Worm (Caenorhabditis elegans) whole organism, late embryonic: ENCODE results near the gene C29E4.12.

Experiments
- C08G9.2 ChIP-seq: sonication (generic microtip); optimal IDR thresholded peaks from 2 replicates; lab custom pipeline; 2016; ENCODE audit warnings: mild to moderate bottlenecking, missing genetic modification characterization, moderate library complexity, missing compliant biosample characterization
- C38D4.7 ChIP-seq: fragments of 200-800 bp; sonication (Bioruptor generic); optimal IDR thresholded peaks from 2 replicates; lab custom pipeline; 2018; ENCODE audit warnings: mild to moderate bottlenecking, missing genetic modification characterization, moderate library complexity, missing compliant biosample characterization
- F13H6.1 ChIP-seq: sonication (generic microtip); optimal IDR thresholded peaks from 2 replicates; lab custom pipeline; 2016; ENCODE audit warnings: missing genetic modification characterization, missing compliant biosample characterization
- ahr-1 ChIP-seq: sonication (generic microtip); optimal IDR thresholded peaks from 2 replicates; lab custom pipeline; 2016; ENCODE audit warnings: missing genetic modification characterization, missing compliant biosample characterization
- ama-1 ChIP-seq: fragments of 150-350 bp; optimal IDR thresholded peaks from 2 replicates; lab custom pipeline; 2014
- ceh-14 ChIP-seq: sonication (generic microtip); optimal IDR thresholded peaks from 2 replicates; lab custom pipeline; 2016; ENCODE audit warnings: missing genotype, missing genetic modification characterization, missing compliant biosample characterization
- ceh-18 ChIP-seq: sonication (generic microtip); optimal IDR thresholded peaks from 2 replicates; lab custom pipeline; 2016; ENCODE audit warnings: missing genetic modification characterization, missing compliant biosample characterization
- ceh-19 ChIP-seq: fragments of 200-800 bp; sonication (Bioruptor generic); optimal IDR thresholded peaks from 2 replicates; lab custom pipeline; 2018; ENCODE audit warnings: mild to moderate bottlenecking, missing genetic modification characterization, missing compliant biosample characterization
- ceh-2 ChIP-seq: sonication (generic microtip); optimal IDR thresholded peaks from 2 replicates; lab custom pipeline; 2016; ENCODE audit warnings: missing genotype, missing genetic modification characterization, missing compliant biosample characterization
- ceh-22 ChIP-seq: sonication (generic microtip); optimal IDR thresholded peaks from 2 replicates; lab custom pipeline; 2017; ENCODE audit warnings: missing biosample characterization, missing genetic modification characterization
- ceh-34 ChIP-seq: sonication (generic microtip); optimal IDR thresholded peaks from 2 replicates; lab custom pipeline; 2016; ENCODE audit warnings: mild to moderate bottlenecking, missing genetic modification characterization, missing compliant biosample characterization
- dmd-4 ChIP-seq: sonication (generic microtip); optimal IDR thresholded peaks from 2 replicates; lab custom pipeline; 2016; ENCODE audit warnings: borderline replicate concordance, missing genetic modification characterization, missing compliant biosample characterization
- dve-1 ChIP-seq: sonication (generic microtip); optimal IDR thresholded peaks from 2 replicates; lab custom pipeline; 2017; ENCODE audit warnings: antibody characterized with exemption, mild to moderate bottlenecking, missing genetic modification characterization, missing compliant biosample characterization
- elt-2 ChIP-seq: sonication (generic microtip); optimal IDR thresholded peaks from 2 replicates; lab custom pipeline; 2016; ENCODE audit warnings: missing genetic modification reagents, missing genetic modification characterization, missing compliant biosample characterization
- elt-4 ChIP-seq: sonication (generic microtip); optimal IDR thresholded peaks from 2 replicates; lab custom pipeline; 2016; ENCODE audit warnings: missing genetic modification characterization, missing compliant biosample characterization
- ets-4 ChIP-seq: sonication (generic microtip); optimal IDR thresholded peaks from 2 replicates; lab custom pipeline; 2016; ENCODE audit warnings: missing genetic modification characterization, missing compliant biosample characterization
- eyg-1 ChIP-seq: sonication (generic microtip); optimal IDR thresholded peaks from 2 replicates; lab custom pipeline; 2016; ENCODE audit warnings: missing genotype, missing genetic modification characterization, missing compliant biosample characterization
- fax-1 ChIP-seq: sonication (generic microtip); optimal IDR thresholded peaks from 2 replicates; lab custom pipeline; 2016; ENCODE audit warnings: missing genotype, missing genetic modification characterization, missing compliant biosample characterization
- fkh-6 ChIP-seq: sonication (generic microtip); optimal IDR thresholded peaks from 2 replicates; lab custom pipeline; 2016; ENCODE audit warnings: missing genetic modification characterization, missing compliant biosample characterization
- gmeb-2 ChIP-seq: sonication (generic microtip); optimal IDR thresholded peaks from 2 replicates; lab custom pipeline; 2016; ENCODE audit warnings: missing genetic modification characterization, inconsistent platforms, missing compliant biosample characterization
- hlh-13 ChIP-seq: fragments of 200-800 bp; sonication (Bioruptor generic); optimal IDR thresholded peaks from 2 replicates; lab custom pipeline; 2018; ENCODE audit warnings: mild to moderate bottlenecking, missing genetic modification characterization, missing compliant biosample characterization
- hlh-15 ChIP-seq: sonication (generic microtip); optimal IDR thresholded peaks from 2 replicates; lab custom pipeline; 2016; ENCODE audit warnings: missing genetic modification characterization, missing compliant biosample characterization
- hlh-30 ChIP-seq: sonication (generic microtip); optimal IDR thresholded peaks from 2 replicates; lab custom pipeline; 2017; ENCODE audit warnings: antibody characterized with exemption, missing genetic modification characterization, missing compliant biosample characterization; ENCODE audit not compliant: insufficient read depth
- lim-6 ChIP-seq: sonication (generic microtip); optimal IDR thresholded peaks from 2 replicates; lab custom pipeline; 2016; ENCODE audit warnings: missing genetic modification characterization, missing compliant biosample characterization
- lin-11 ChIP-seq: fragments of 200-800 bp; sonication (Bioruptor generic); optimal IDR thresholded peaks from 2 replicates; lab custom pipeline; 2018; ENCODE audit warnings: mild to moderate bottlenecking, missing genetic modification characterization, missing compliant biosample characterization
- mec-3 ChIP-seq: sonication (generic microtip); optimal IDR thresholded peaks from 2 replicates; lab custom pipeline; 2016; ENCODE audit warnings: borderline replicate concordance, missing genetic modification characterization, missing compliant biosample characterization
- nhr-232 ChIP-seq: sonication (generic microtip); optimal IDR thresholded peaks from 2 replicates; lab custom pipeline; 2016; ENCODE audit warnings: missing genetic modification characterization, missing compliant biosample characterization
- pat-9 ChIP-seq: fragments of 200-800 bp; sonication (Bioruptor generic); optimal IDR thresholded peaks from 2 replicates; lab custom pipeline; 2018; ENCODE audit warnings: mild to moderate bottlenecking, missing genetic modification characterization, moderate library complexity, missing compliant biosample characterization
- pha-2 ChIP-seq: sonication (generic microtip); optimal IDR thresholded peaks from 2 replicates; lab custom pipeline; 2017; ENCODE audit warnings: mild to moderate bottlenecking, missing genetic modification characterization, missing compliant biosample characterization
- pha-4 ChIP-seq: fragments of 150-350 bp; optimal IDR thresholded peaks from 2 replicates; lab custom pipeline; 2018; ENCODE audit warnings: missing biosample characterization, missing genetic modification reagents, missing genetic modification characterization
- pqm-1 ChIP-seq: sonication (generic microtip); optimal IDR thresholded peaks from 2 replicates; lab custom pipeline; 2016; ENCODE audit warnings: missing genetic modification characterization, missing compliant biosample characterization
- pros-1 ChIP-seq: fragments of 150-350 bp; optimal IDR thresholded peaks from 2 replicates; lab custom pipeline; 2014; ENCODE audit warnings: missing biosample characterization, missing genetic modification reagents, missing genetic modification characterization
- ref-2 ChIP-seq: sonication (generic microtip); optimal IDR thresholded peaks from 2 replicates; lab custom pipeline; 2016; ENCODE audit warnings: missing genetic modification characterization, missing compliant biosample characterization
- sox-2 ChIP-seq: fragments of 200-800 bp; sonication (Bioruptor generic); IDR thresholded peaks from 2 replicates; pipeline ENCODE4 v1.3.6; 2022; ENCODE audit warnings: missing genetic modification reagents, missing genetic modification characterization, missing compliant biosample characterization
- sox-4 ChIP-seq: sonication (generic microtip); optimal IDR thresholded peaks from 2 replicates; lab custom pipeline; 2017; ENCODE audit warnings: mild to moderate bottlenecking, missing genetic modification characterization, inconsistent platforms, missing compliant biosample characterization
- syd-9 ChIP-seq: sonication (generic microtip); optimal IDR thresholded peaks from 2 replicates; lab custom pipeline; 2016; ENCODE audit warnings: mild to moderate bottlenecking, missing genetic modification characterization, moderate library complexity, missing compliant biosample characterization
- ttx-3 ChIP-seq: sonication (generic microtip); optimal IDR thresholded peaks from 2 replicates; lab custom pipeline; 2016; ENCODE audit warnings: missing genetic modification reagents, missing genetic modification characterization, missing compliant biosample characterization
- unc-3 ChIP-seq, 2 experiments: fragments of 200-800 bp in 1 of 2; sonication (Bioruptor generic) in 1 of 2; sonication (generic microtip) in 1 of 2; conservative IDR thresholded peaks in 1 of 2; optimal IDR thresholded peaks in 1 of 2; 2 replicates each; pipeline versions ENCODE4 v1.3.6 to Lab custom; 2016 to 2022; ENCODE audit warnings: missing compliant biosample characterization in 2 of 2, missing genetic modification characterization in 2 of 2, missing genetic modification reagents in 1 of 2
- unc-55 ChIP-seq: sonication (generic microtip); optimal IDR thresholded peaks from 2 replicates; lab custom pipeline; 2017; ENCODE audit warnings: missing biosample characterization, missing genetic modification reagents, missing genetic modification characterization
- zip-5 ChIP-seq: sonication (generic microtip); optimal IDR thresholded peaks from 2 replicates; lab custom pipeline; 2016; ENCODE audit warnings: missing genetic modification characterization, missing compliant biosample characterization

C29E4.12 gene

ce11 chrIII:7892333-7892732 lies 48.6 kb upstream of the C29E4.12 start:
- TF ChIP-seq ceh-34: no peak
- no peak for TF ChIP-seq ceh-2 (tag; lab: Kevin White, UChicago)
- no peak for TF ChIP-seq unc-55 (GFP tag; lab: Kevin White, UChicago)
- no peak for TF ChIP-seq syd-9 (tag; lab: Kevin White, UChicago)
- TF ChIP-seq sox-2 (GFP tag; lab: Robert Waterston, UW): no peak
- TF ChIP-seq dve-1 (tag; lab: Kevin White, UChicago): no peak
- TF ChIP-seq unc-3 (GFP tag; conservative IDR thresholded peaks at IDR 0.05; lab: Robert Waterston, UW): no peak
- no peak for TF ChIP-seq unc-3 (tag; optimal IDR thresholded peaks at IDR 0.05; lab: Kevin White, UChicago)
- TF ChIP-seq ama-1: no peak
- TF ChIP-seq elt-4 (tag; lab: Kevin White, UChicago): no peak
- no peak for TF ChIP-seq zip-5
- TF ChIP-seq pha-2 (tag; lab: Kevin White, UChicago): no peak
- no peak for TF ChIP-seq ceh-22 (tag; lab: Kevin White, UChicago)

- TF ChIP-seq C38D4.7 (GFP tag; lab: Kevin White, UChicago) (no peak), ahr-1 (no peak), gmeb-2 (tag; lab: Kevin White, UChicago) (no peak)
- TF ChIP-seq, all 69 proteins: peak for 0
These were observed 47.7 kb upstream of the C29E4.12 start for ce11 chrIII:7893224-7893623.

ce11 chrIII:7894724-7895123 lies 46.2 kb upstream of the C29E4.12 start, which contains the start of gene ZK688.4:
Gene ZK688.4 (plus strand): TSS chrIII:7895024.
- TF ChIP-seq pha-4 (tag; lab: Kevin White, UChicago): no peak
- TF ChIP-seq ceh-34: no peak
- no peak for TF ChIP-seq elt-4 (tag; lab: Kevin White, UChicago)
- no peak for TF ChIP-seq ahr-1
- TF ChIP-seq ceh-14 (tag; lab: Kevin White, UChicago): no peak
- no peak for TF ChIP-seq ceh-19

ce11 chrIII:7896925-7897324 lies 44.0 kb upstream of the C29E4.12 start, which contains the start of gene ZK688.10:
Gene ZK688.10 (minus strand): TSS chrIII:7897025.
- TF ChIP-seq pat-9: no peak
- TF ChIP-seq ahr-1: no peak
- TF ChIP-seq zip-5: no peak
- TF ChIP-seq fax-1 (tag; lab: Kevin White, UChicago): no peak
- no peak for TF ChIP-seq unc-3 (GFP tag; conservative IDR thresholded peaks at IDR 0.05; lab: Robert Waterston, UW)
- no peak for TF ChIP-seq unc-3 (tag; optimal IDR thresholded peaks at IDR 0.05; lab: Kevin White, UChicago)
- no peak for TF ChIP-seq pha-2 (tag; lab: Kevin White, UChicago)
- no peak for TF ChIP-seq nhr-232 (tag; lab: Kevin White, UChicago)
- TF ChIP-seq mec-3 (tag; lab: Kevin White, UChicago): no peak
- TF ChIP-seq lim-6 (tag; lab: Kevin White, UChicago): no peak
- TF ChIP-seq eyg-1 (tag; lab: Kevin White, UChicago): no peak
- TF ChIP-seq gmeb-2 (tag; lab: Kevin White, UChicago): no peak
- no peak for TF ChIP-seq ets-4 (tag; lab: Kevin White, UChicago)

ce11 chrIII:7897733-7898132 lies 43.2 kb upstream of the C29E4.12 start:
- TF ChIP-seq hlh-15 (tag; lab: Kevin White, UChicago) (no peak), fax-1 (tag; lab: Kevin White, UChicago) (no peak), pqm-1 (no peak), lin-11 (tag; lab: Kevin White, UChicago) (no peak), fkh-6 (tag; lab: Kevin White, UChicago) (no peak), ttx-3 (tag; lab: Kevin White, UChicago) (no peak), F13H6.1 (tag; lab: Kevin White, UChicago) (no peak), sox-4 (tag; lab: Kevin White, UChicago) (no peak), ahr-1 (no peak), dmd-4 (tag; lab: Kevin White, UChicago) (no peak), C08G9.2 (tag; lab: Kevin White, UChicago) (no peak), ceh-18 (tag; lab: Kevin White, UChicago) (no peak), hlh-30 (tag; lab: Kevin White, UChicago) (no peak), ref-2 (no peak), pros-1 (tag; lab: Kevin White, UChicago) (no peak), hlh-13 (no peak), elt-2 (tag; lab: Kevin White, UChicago) (no peak), pha-2 (tag; lab: Kevin White, UChicago) (no peak)
